Fruit fly (Drosophila melanogaster) whole organism, embryonic: ENCODE data around the gene Roc1b.

Experiments
- Bdp1 ChIP-seq: fragments of 200-800 bp; sonication (Bioruptor generic); optimal IDR thresholded peaks from 3 replicates; lab custom pipeline; 2016; ENCODE audit warnings: missing biosample characterization, missing genetic modification characterization
- CG10147 ChIP-seq: fragments of 200-800 bp; sonication (Bioruptor generic); optimal IDR thresholded peaks from 2 replicates; lab custom pipeline; 2019; ENCODE audit warnings: missing biosample characterization, mild to moderate bottlenecking, missing genetic modification characterization, moderate library complexity
- CG10565 ChIP-seq: fragments of 200-800 bp; sonication (Bioruptor generic); optimal IDR thresholded peaks from 3 replicates; lab custom pipeline; 2016; ENCODE audit warnings: missing biosample characterization, mild to moderate bottlenecking, missing genetic modification characterization
- CG10959 ChIP-seq: fragments of 200-800 bp; sonication (Bioruptor generic); IDR thresholded peaks from 2 replicates; pipeline ENCODE4 v1.3.6; 2022; ENCODE audit warnings: missing biosample characterization, missing genetic modification characterization
- CG11093 ChIP-seq: fragments of 200-800 bp; sonication (Bioruptor generic); IDR thresholded peaks from 3 replicates; pipeline ENCODE4 v1.3.6; 2022; ENCODE audit warnings: missing biosample characterization, missing genetic modification characterization
- CG12219 ChIP-seq: fragments of 200-800 bp; sonication (Bioruptor generic); optimal IDR thresholded peaks from 3 replicates; lab custom pipeline; 2018; ENCODE audit warnings: missing biosample characterization, mild to moderate bottlenecking, missing genetic modification characterization
- CG12769 ChIP-seq: fragments of 200-800 bp; sonication (Bioruptor generic); optimal IDR thresholded peaks from 2 replicates; lab custom pipeline; 2019; ENCODE audit warnings: missing biosample characterization, mild to moderate bottlenecking, missing genetic modification characterization, moderate library complexity
- CG13894 ChIP-seq: fragments of 200-800 bp; sonication (Bioruptor generic); optimal IDR thresholded peaks from 3 replicates; lab custom pipeline; 2018; ENCODE audit warnings: missing biosample characterization, mild to moderate bottlenecking, missing genetic modification characterization, moderate library complexity
- CG14441 ChIP-seq: fragments of 200-800 bp; sonication (Bioruptor generic); IDR thresholded peaks from 2 replicates; pipeline ENCODE4 v1.3.6; 2022; ENCODE audit warnings: missing biosample characterization, missing genetic modification characterization
- CG15269 ChIP-seq: fragments of 200-800 bp; sonication (Bioruptor generic); optimal IDR thresholded peaks from 2 replicates; lab custom pipeline; 2018; ENCODE audit warnings: missing biosample characterization, mild to moderate bottlenecking, missing genetic modification characterization, moderate library complexity
- CG15514 ChIP-seq: fragments of 200-800 bp; sonication (Bioruptor generic); optimal IDR thresholded peaks from 3 replicates; lab custom pipeline; 2017; ENCODE audit warnings: missing biosample characterization, missing genetic modification characterization, mild to moderate bottlenecking, moderate library complexity, missing genetic modification reagents
- CG1602 ChIP-seq: fragments of 200-800 bp; sonication (Bioruptor generic); optimal IDR thresholded peaks from 3 replicates; lab custom pipeline; 2016; ENCODE audit warnings: missing biosample characterization, missing genetic modification characterization
- CG17385 ChIP-seq: fragments of 200-800 bp; sonication (Bioruptor generic); optimal IDR thresholded peaks from 3 replicates; lab custom pipeline; 2018; ENCODE audit warnings: missing biosample characterization, mild to moderate bottlenecking, missing genetic modification characterization
- Deaf1 ChIP-seq: fragments of 200-800 bp; optimal IDR thresholded peaks from 3 replicates; lab custom pipeline; 2019; ENCODE audit warnings: missing biosample characterization, mild to moderate bottlenecking, missing genetic modification characterization, moderate library complexity
- Ets65A ChIP-seq: fragments of 200-800 bp; sonication (Bioruptor generic); peaks from one replicate; lab custom pipeline; 2016; ENCODE audit warnings: missing biosample characterization, missing genetic modification characterization
- Fer3 ChIP-seq: fragments of 200-800 bp; sonication (Bioruptor generic); optimal IDR thresholded peaks from 2 replicates; lab custom pipeline; 2018; ENCODE audit warnings: missing biosample characterization, mild to moderate bottlenecking, missing genetic modification characterization, moderate library complexity
- Hand ChIP-seq: fragments of 200-800 bp; sonication (Bioruptor generic); optimal IDR thresholded peaks from 2 replicates; lab custom pipeline; 2017; ENCODE audit warnings: mild to moderate bottlenecking, missing biosample characterization, missing genetic modification reagents, missing genetic modification characterization
- HmgZ ChIP-seq: fragments of 200-800 bp; sonication (Bioruptor generic); optimal IDR thresholded peaks from 2 replicates; lab custom pipeline; 2018; ENCODE audit warnings: missing biosample characterization, mild to moderate bottlenecking, missing genetic modification characterization
- Nf-YC ChIP-seq: fragments of 200-800 bp; optimal IDR thresholded peaks from 3 replicates; lab custom pipeline; 2019; ENCODE audit warnings: missing biosample characterization, mild to moderate bottlenecking, missing genetic modification characterization, moderate library complexity
- Scr ChIP-seq: fragments of 200-800 bp; sonication (Bioruptor generic); IDR thresholded peaks from 2 replicates; pipeline ENCODE4 v1.3.6; 2022; ENCODE audit warnings: missing biosample characterization, missing genetic modification characterization; ENCODE audit not compliant: partially characterized antibody
- Six4 ChIP-seq: fragments of 200-800 bp; sonication (Bioruptor generic); optimal IDR thresholded peaks from 2 replicates; lab custom pipeline; 2016; ENCODE audit warnings: missing biosample characterization, missing genetic modification characterization
- Stat92E ChIP-seq, 3 experiments: fragments of >200 bp in 2 of 3; fragments of 200-800 bp in 1 of 3; sonication (Bioruptor generic) in 1 of 3; optimal IDR thresholded peaks; 2 replicates each; lab custom pipeline; 2017 to 2019; ENCODE audit warnings: missing biosample characterization in 3 of 3, missing genetic modification characterization in 3 of 3, mild to moderate bottlenecking in 1 of 3, moderate library complexity in 1 of 3
- Trl ChIP-seq, 3 experiments: fragments of >200 bp in 2 of 3; fragments of 200-800 bp in 1 of 3; sonication (Bioruptor generic) in 1 of 3; optimal IDR thresholded peaks; 2 replicates in 1 of 3; 3 replicates in 2 of 3; lab custom pipeline; 2016 to 2017; ENCODE audit warnings: missing biosample characterization in 1 of 3, missing genetic modification characterization in 1 of 3
- chm ChIP-seq: fragments of 200-800 bp; sonication (Bioruptor generic); IDR thresholded peaks from 2 replicates; pipeline ENCODE4 v1.3.6; 2022; ENCODE audit warnings: missing biosample characterization, missing genetic modification characterization
- crp ChIP-seq, 2 experiments: fragments of 200-800 bp; sonication (Bioruptor generic); optimal IDR thresholded peaks; 2 replicates in 1 of 2; 3 replicates in 1 of 2; lab custom pipeline; 2017; ENCODE audit warnings: missing biosample characterization in 2 of 2, missing genetic modification characterization in 2 of 2, mild to moderate bottlenecking in 1 of 2, moderate library complexity in 1 of 2
- dan ChIP-seq: fragments of 200-800 bp; sonication (Bioruptor generic); IDR thresholded peaks from 2 replicates; pipeline ENCODE4 v1.3.6; 2022; ENCODE audit warnings: missing biosample characterization, missing genetic modification characterization
- exex ChIP-seq: fragments of 200-800 bp; sonication (Bioruptor generic); optimal IDR thresholded peaks from 4 replicates; lab custom pipeline; 2018; ENCODE audit warnings: missing biosample characterization, mild to moderate bottlenecking, missing genetic modification characterization, moderate library complexity
- gce ChIP-seq: fragments of 200-800 bp; sonication (Bioruptor generic); IDR thresholded peaks from 3 replicates; pipeline ENCODE4 v1.3.6; 2022; ENCODE audit warnings: missing biosample characterization, missing genetic modification characterization
- grn ChIP-seq: fragments of 200-800 bp; sonication (Bioruptor generic); optimal IDR thresholded peaks from 3 replicates; lab custom pipeline; 2017; ENCODE audit warnings: missing biosample characterization, missing genetic modification characterization
- lbe ChIP-seq: fragments of 200-800 bp; sonication (Bioruptor generic); optimal IDR thresholded peaks from 2 replicates; lab custom pipeline; 2016; ENCODE audit warnings: missing biosample characterization, mild to moderate bottlenecking, missing genetic modification characterization
- mirr ChIP-seq: fragments of 200-800 bp; sonication (Bioruptor generic); optimal IDR thresholded peaks from 3 replicates; lab custom pipeline; 2018; ENCODE audit warnings: missing biosample characterization, mild to moderate bottlenecking, missing genetic modification characterization
- odd ChIP-seq: fragments of 200-800 bp; sonication (Bioruptor generic); optimal IDR thresholded peaks from 2 replicates; lab custom pipeline; 2017; ENCODE audit warnings: missing biosample characterization, mild to moderate bottlenecking, missing genetic modification characterization
- pita ChIP-seq: fragments of 200-800 bp; sonication (Bioruptor generic); optimal IDR thresholded peaks from 2 replicates; lab custom pipeline; 2017; ENCODE audit warnings: missing biosample characterization, mild to moderate bottlenecking, missing genetic modification characterization
- pzg ChIP-seq: fragments of 200-800 bp; sonication (Bioruptor generic); optimal IDR thresholded peaks from 3 replicates; lab custom pipeline; 2018; ENCODE audit warnings: missing biosample characterization, mild to moderate bottlenecking, missing genetic modification characterization, moderate library complexity
- rib ChIP-seq: fragments of 200-800 bp; sonication (Bioruptor generic); IDR thresholded peaks from 2 replicates; pipeline ENCODE4 v1.3.6; 2022; ENCODE audit warnings: missing biosample characterization, missing genetic modification characterization
- so ChIP-seq: fragments of 200-800 bp; sonication (Bioruptor generic); IDR thresholded peaks from 3 replicates; pipeline ENCODE4 v1.3.6; 2022; ENCODE audit warnings: missing biosample characterization, missing genetic modification characterization
- stc ChIP-seq: fragments of 200-800 bp; sonication (Bioruptor generic); IDR thresholded peaks from 2 replicates; pipeline ENCODE4 v1.3.6; 2022; ENCODE audit warnings: missing biosample characterization, missing genetic modification characterization
- tap ChIP-seq: fragments of 200-800 bp; optimal IDR thresholded peaks from 3 replicates; lab custom pipeline; 2019; ENCODE audit warnings: missing biosample characterization, mild to moderate bottlenecking, missing genetic modification characterization, moderate library complexity
- tna ChIP-seq: fragments of 200-800 bp; sonication (Bioruptor generic); IDR thresholded peaks from 2 replicates; pipeline ENCODE4 v1.3.6; 2022; ENCODE audit warnings: missing biosample characterization, missing genetic modification characterization; ENCODE audit not compliant: partially characterized antibody
- twi ChIP-seq: fragments of 200-800 bp; optimal IDR thresholded peaks from 2 replicates; lab custom pipeline; 2019; ENCODE audit warnings: missing biosample characterization, mild to moderate bottlenecking, missing genetic modification characterization, moderate library complexity
- unc-4 ChIP-seq: fragments of 200-800 bp; sonication (Bioruptor generic); IDR thresholded peaks from 2 replicates; pipeline ENCODE4 v1.3.6; 2022; ENCODE audit warnings: missing biosample characterization, missing genetic modification characterization; ENCODE audit not compliant: partially characterized antibody
- usp ChIP-seq: fragments of >200 bp; optimal IDR thresholded peaks from 2 replicates; lab custom pipeline; 2017; ENCODE audit warnings: missing biosample characterization, missing genetic modification characterization
- vfl ChIP-seq: fragments of 200-800 bp; sonication (Bioruptor generic); optimal IDR thresholded peaks from 2 replicates; lab custom pipeline; 2016; ENCODE audit warnings: missing biosample characterization, missing genetic modification characterization
- vnd ChIP-seq: fragments of 200-800 bp; sonication (Bioruptor generic); IDR thresholded peaks from 3 replicates; pipeline ENCODE4 v1.3.6; 2022; ENCODE audit warnings: missing biosample characterization, missing genetic modification characterization; ENCODE audit not compliant: partially characterized antibody
- vvl ChIP-seq: fragments of 200-800 bp; sonication (Bioruptor generic); IDR thresholded peaks from 2 replicates; pipeline ENCODE4 v1.3.6; 2022; ENCODE audit warnings: missing biosample characterization, missing genetic modification characterization
- zfh2 ChIP-seq: fragments of 200-800 bp; sonication (Bioruptor generic); optimal IDR thresholded peaks from 2 replicates; lab custom pipeline; 2016; ENCODE audit warnings: missing biosample characterization, missing genetic modification characterization

Gene Roc1b

dm6 chr3L:331842-332802, 25.7 kb upstream of the Roc1b start, which contains the start of gene mthl9 (continued):
- peak; percentile 17 for TF ChIP-seq CG17385 (GFP tag; lab: Kevin White, UChicago)
- TF ChIP-seq Trl (optimal IDR thresholded peaks at IDR 0.05; lab: Kevin White, UChicago) = peak in 1 of 2 experiments; percentile 75
- TF ChIP-seq Trl (GFP tag; optimal IDR thresholded peaks at IDR 0.05; lab: Kevin White, UChicago) = peak; percentile 41
- peak; percentile 14 for TF ChIP-seq grn
- TF ChIP-seq gce (GFP tag; lab: Robert Waterston, UW) = peak; percentile 38; the same call in 1 of the 3 replicates
- TF ChIP-seq mirr (GFP tag; lab: Kevin White, UChicago) = peak; percentile 82
- peak; percentile 74; the same call in 2 of the 3 replicates for TF ChIP-seq so (GFP tag; lab: Robert Waterston, UW)
- TF ChIP-seq CG10565 = no peak
- peak; percentile 9 for TF ChIP-seq pzg (GFP tag; lab: Kevin White, UChicago)
- peak; percentile 3 for TF ChIP-seq zfh2 (GFP tag; lab: Kevin White, UChicago)
- TF ChIP-seq vfl (GFP tag; lab: Kevin White, UChicago) = no peak
- peak; percentile 8 for TF ChIP-seq Fer3 (tag; lab: Kevin White, UChicago)
- TF ChIP-seq HmgZ (tag; lab: Kevin White, UChicago) = peak; percentile 39
- peak; percentile 21 for TF ChIP-seq CG12219 (GFP tag; lab: Kevin White, UChicago)
- peak; percentile 41; the same call in 1 of the 2 replicates for TF ChIP-seq CG14441 (GFP tag; lab: Robert Waterston, UW)
- peak; percentile 32; the same call in 1 of the 2 replicates for TF ChIP-seq tna
- peak; percentile 27 for TF ChIP-seq CG10147
- peak; percentile 77 for TF ChIP-seq CG15514 (GFP tag; lab: Kevin White, UChicago)
- peak; percentile 33; the same call in 1 of the 2 replicates for TF ChIP-seq rib
- peak; percentile 94 for TF ChIP-seq CG12769
- no peak for TF ChIP-seq CG10959
- no peak for TF ChIP-seq usp (GFP tag; lab: Kevin White, UChicago)
- peak; percentile 64 for TF ChIP-seq pita (GFP tag; lab: Kevin White, UChicago)
- TF ChIP-seq exex = peak; percentile 58
- TF ChIP-seq Stat92E (GFP tag; optimal IDR thresholded peaks at IDR 0.05; lab: Kevin White, UChicago) = no peak
- TF ChIP-seq Ets65A (GFP tag; lab: Kevin White, UChicago) = peak; percentile 48
- TF ChIP-seq Deaf1 (tag; lab: Kevin White, UChicago) = peak; percentile 53
- TF ChIP-seq dan (GFP tag; lab: Robert Waterston, UW) = no peak
- peak; percentile 2 for TF ChIP-seq Bdp1 (GFP tag; lab: Kevin White, UChicago)
- peak; percentile 43; the same call in 1 of the 2 replicates for TF ChIP-seq stc
- TF ChIP-seq twi (tag; lab: Kevin White, UChicago) = no peak
- TF ChIP-seq CG15269 = peak; percentile 82
- TF ChIP-seq CG11093 (GFP tag; lab: Robert Waterston, UW) = no peak
- peak; percentile 2 for TF ChIP-seq Nf-YC (tag; lab: Kevin White, UChicago)
- peak; percentile 46 for TF ChIP-seq odd
- peak in 1 of 2 experiments; percentile 35 for TF ChIP-seq crp (GFP tag; optimal IDR thresholded peaks at IDR 0.05; lab: Kevin White, UChicago)
- TF ChIP-seq vnd (GFP tag; lab: Robert Waterston, UW) = 0 out of 3 replicates have a peak, but pooled peaks have one; percentile 26
- TF ChIP-seq CG13894 = peak; percentile 42
- peak; percentile 56 for TF ChIP-seq vvl
- TF ChIP-seq chm (GFP tag; lab: Robert Waterston, UW) = peak; percentile 36; the same call in 1 of the 2 replicates
- 0 out of 2 replicates have a peak, but pooled peaks have one; percentile 24 for TF ChIP-seq Scr (GFP tag; lab: Robert Waterston, UW)
- TF ChIP-seq Six4 (GFP tag; lab: Kevin White, UChicago) = no peak
- TF ChIP-seq lbe (GFP tag; lab: Kevin White, UChicago) = peak; percentile 29
- TF ChIP-seq Hand (GFP tag; lab: Kevin White, UChicago) = peak; percentile 38
- peak; percentile 11 for TF ChIP-seq tap (tag; lab: Kevin White, UChicago)
- TF ChIP-seq unc-4 (GFP tag; lab: Robert Waterston, UW) = 0 out of 2 replicates have a peak, but pooled peaks have one; percentile 51
- TF ChIP-seq CG1602 (GFP tag; lab: Kevin White, UChicago) = no peak
